Worm (Caenorhabditis elegans) whole organism, L1 larva: ENCODE data around the gene F37C12.10.

Experiments
- C04F5.9 ChIP-seq: sonication (generic microtip); optimal IDR thresholded peaks from 2 replicates; lab custom pipeline; 2016; ENCODE audit warnings: missing genetic modification characterization, missing compliant biosample characterization
- C34B4.2 ChIP-seq: sonication (generic microtip); optimal IDR thresholded peaks from 2 replicates; lab custom pipeline; 2017; ENCODE audit warnings: mild to moderate bottlenecking, missing genetic modification characterization, missing compliant biosample characterization
- F16B12.6 ChIP-seq: fragments of 150-350 bp; optimal IDR thresholded peaks from 2 replicates; lab custom pipeline; 2014; ENCODE audit warnings: missing biosample characterization, missing genetic modification characterization
- Y116A8C.19 ChIP-seq: sonication (generic microtip); optimal IDR thresholded peaks from 2 replicates; lab custom pipeline; 2016; ENCODE audit warnings: missing compliant biosample characterization, missing genetic modification characterization, borderline replicate concordance
- aha-1 ChIP-seq: fragments of 150-350 bp; optimal IDR thresholded peaks from 2 replicates; lab custom pipeline; 2014; ENCODE audit warnings: missing biosample characterization, missing genetic modification characterization
- alr-1 ChIP-seq: fragments of 200-800 bp; sonication (Bioruptor generic); optimal IDR thresholded peaks from 2 replicates; lab custom pipeline; 2018; ENCODE audit warnings: borderline replicate concordance, mild to moderate bottlenecking, missing genetic modification characterization, missing compliant biosample characterization
- aly-2 ChIP-seq: fragments of 150-350 bp; optimal IDR thresholded peaks from 2 replicates; lab custom pipeline; 2014; ENCODE audit warnings: missing biosample characterization, missing genetic modification characterization
- ama-1 ChIP-seq: fragments of 150-350 bp; optimal IDR thresholded peaks from 2 replicates; lab custom pipeline; 2014
- blmp-1 ChIP-seq: fragments of 150-350 bp; optimal IDR thresholded peaks from 2 replicates; lab custom pipeline; 2014; ENCODE audit warnings: missing biosample characterization, missing genetic modification characterization
- ceh-82 ChIP-seq, 3 experiments: fragments of 150-350 bp in 1 of 3; sonication (generic microtip) in 2 of 3; optimal IDR thresholded peaks; 2 replicates each; lab custom pipeline; 2014 to 2017; ENCODE audit warnings: missing biosample characterization in 3 of 3, missing genetic modification characterization in 3 of 3
- ces-1 ChIP-seq: fragments of 150-350 bp; optimal IDR thresholded peaks from 2 replicates; lab custom pipeline; 2014; ENCODE audit warnings: missing biosample characterization, missing genetic modification reagents, missing genetic modification characterization
- dsc-1 ChIP-seq: sonication (generic microtip); optimal IDR thresholded peaks from 2 replicates; lab custom pipeline; 2016; ENCODE audit warnings: mild to moderate bottlenecking, missing genetic modification characterization, missing compliant biosample characterization
- egl-13 ChIP-seq: sonication (generic microtip); optimal IDR thresholded peaks from 2 replicates; lab custom pipeline; 2016; ENCODE audit warnings: missing genotype, missing genetic modification reagents, missing genetic modification characterization, missing compliant biosample characterization
- egl-27 ChIP-seq, 2 experiments: fragments of 150-350 bp in 1 of 2; sonication (generic microtip); optimal IDR thresholded peaks; 3 replicates each; lab custom pipeline; 2017 to 2018; ENCODE audit warnings: missing biosample characterization in 2 of 2, missing genetic modification characterization in 2 of 2, missing genetic modification reagents in 2 of 2
- elt-2 ChIP-seq: sonication (generic microtip); optimal IDR thresholded peaks from 2 replicates; lab custom pipeline; 2016; ENCODE audit warnings: missing genetic modification characterization, mild to moderate bottlenecking, inconsistent platforms, missing compliant biosample characterization, missing genetic modification reagents
- ets-5 ChIP-seq: fragments of 200-800 bp; sonication (Bioruptor generic); IDR thresholded peaks from 2 replicates; pipeline ENCODE4 v1.3.6; 2022; ENCODE audit warnings: missing genetic modification characterization, missing compliant biosample characterization
- fkh-4 ChIP-seq: sonication (generic microtip); optimal IDR thresholded peaks from 2 replicates; lab custom pipeline; 2016; ENCODE audit warnings: missing compliant biosample characterization, missing genetic modification characterization, borderline replicate concordance
- grh-1 ChIP-seq: fragments of 200-800 bp; sonication (Bioruptor generic); IDR thresholded peaks from 2 replicates; pipeline ENCODE4 v1.3.6; 2022; ENCODE audit warnings: missing genetic modification reagents, missing genetic modification characterization, missing compliant biosample characterization
- hlh-17 ChIP-seq: fragments of 200-800 bp; sonication (Bioruptor generic); optimal IDR thresholded peaks from 2 replicates; lab custom pipeline; 2018; ENCODE audit warnings: missing genetic modification characterization, mild to moderate bottlenecking, missing compliant biosample characterization, moderate library complexity, borderline replicate concordance
- hlh-4 ChIP-seq: sonication (generic microtip); optimal IDR thresholded peaks from 2 replicates; lab custom pipeline; 2016; ENCODE audit warnings: mild to moderate bottlenecking, missing genetic modification characterization, missing compliant biosample characterization
- irx-1 ChIP-seq: sonication (generic microtip); optimal IDR thresholded peaks from 2 replicates; lab custom pipeline; 2016; ENCODE audit warnings: missing genetic modification characterization, missing compliant biosample characterization
- isw-1 ChIP-seq: fragments of 200-800 bp; sonication (Bioruptor generic); IDR thresholded peaks from 2 replicates; pipeline ENCODE4 v1.3.6; 2022; ENCODE audit warnings: missing genetic modification characterization, missing compliant biosample characterization
- jun-1 ChIP-seq: fragments of 150-350 bp; optimal IDR thresholded peaks from 2 replicates; lab custom pipeline; 2014; ENCODE audit warnings: missing biosample characterization, missing genetic modification reagents, missing genetic modification characterization
- lin-15B ChIP-seq: fragments of 150-350 bp; sonication (generic microtip); optimal IDR thresholded peaks from 3 replicates; lab custom pipeline; 2014; ENCODE audit warnings: missing biosample characterization, missing genetic modification characterization
- lin-35 ChIP-seq, 2 experiments: fragments of 150-350 bp; optimal IDR thresholded peaks; 2 replicates each; lab custom pipeline; 2014; ENCODE audit warnings: missing biosample characterization in 2 of 2, missing genetic modification characterization in 2 of 2, missing genetic modification reagents in 2 of 2
- lsy-2 ChIP-seq, 2 experiments: fragments of 150-350 bp; optimal IDR thresholded peaks; 2 replicates each; lab custom pipeline; 2014; ENCODE audit warnings: missing biosample characterization in 2 of 2, missing genetic modification characterization in 2 of 2
- mdl-1 ChIP-seq, 2 experiments: fragments of 150-350 bp; optimal IDR thresholded peaks; 2 replicates each; lab custom pipeline; 2014 to 2017; ENCODE audit warnings: missing biosample characterization in 2 of 2, missing genetic modification characterization in 2 of 2, inconsistent platforms in 1 of 2
- mef-2 ChIP-seq: fragments of 150-350 bp; optimal IDR thresholded peaks from 2 replicates; lab custom pipeline; 2014; ENCODE audit warnings: missing biosample characterization, missing genetic modification characterization
- mep-1 ChIP-seq: fragments of 150-350 bp; optimal IDR thresholded peaks from 2 replicates; lab custom pipeline; 2014; ENCODE audit warnings: missing biosample characterization, missing genetic modification characterization
- nhr-12 ChIP-seq: sonication (generic microtip); optimal IDR thresholded peaks from 2 replicates; lab custom pipeline; 2017; ENCODE audit warnings: missing biosample characterization, missing genetic modification characterization
- nhr-19 ChIP-seq: fragments of 200-800 bp; sonication (Bioruptor generic); conservative IDR thresholded peaks from 2 replicates; pipeline ENCODE4 v1.3.6; 2022; ENCODE audit warnings: missing genetic modification characterization, missing compliant biosample characterization
- nhr-20 ChIP-seq: sonication (generic microtip); optimal IDR thresholded peaks from 2 replicates; lab custom pipeline; 2016; ENCODE audit warnings: mild to moderate bottlenecking, missing genetic modification characterization, missing compliant biosample characterization
- nhr-28 ChIP-seq: fragments of 150-350 bp; optimal IDR thresholded peaks from 2 replicates; lab custom pipeline; 2014; ENCODE audit warnings: missing biosample characterization, missing genetic modification characterization
- nhr-47 ChIP-seq: sonication (generic microtip); optimal IDR thresholded peaks from 2 replicates; lab custom pipeline; 2016; ENCODE audit warnings: mild to moderate bottlenecking, missing genetic modification characterization, moderate library complexity, missing compliant biosample characterization
- nhr-71 ChIP-seq: sonication (generic microtip); optimal IDR thresholded peaks from 2 replicates; lab custom pipeline; 2016; ENCODE audit warnings: mild to moderate bottlenecking, missing genetic modification characterization, moderate library complexity, missing compliant biosample characterization
- nhr-76 ChIP-seq: sonication (generic microtip); optimal IDR thresholded peaks from 2 replicates; lab custom pipeline; 2017; ENCODE audit warnings: missing biosample characterization, missing genetic modification characterization
- nhr-84 ChIP-seq: sonication (generic microtip); optimal IDR thresholded peaks from 2 replicates; lab custom pipeline; 2017; ENCODE audit warnings: missing biosample characterization, missing genetic modification characterization
- nhr-85 ChIP-seq: sonication (generic microtip); peaks from one replicate; lab custom pipeline; 2016; ENCODE audit warnings: missing genetic modification characterization, inconsistent platforms, missing compliant biosample characterization
- nhr-90 ChIP-seq: sonication (generic microtip); optimal IDR thresholded peaks from 2 replicates; lab custom pipeline; 2016; ENCODE audit warnings: mild to moderate bottlenecking, missing genetic modification characterization, missing compliant biosample characterization; ENCODE audit not compliant: poor library complexity
- rnt-1 ChIP-seq: sonication (generic microtip); optimal IDR thresholded peaks from 2 replicates; lab custom pipeline; 2016; ENCODE audit warnings: mild to moderate bottlenecking, missing genetic modification characterization, moderate library complexity, missing compliant biosample characterization
- snpc-4 ChIP-seq: fragments of 150-350 bp; optimal IDR thresholded peaks from 2 replicates; lab custom pipeline; 2014; ENCODE audit warnings: missing biosample characterization, missing genetic modification characterization
- snu-23 ChIP-seq: sonication (generic microtip); optimal IDR thresholded peaks from 2 replicates; lab custom pipeline; 2016; ENCODE audit warnings: missing genetic modification characterization, missing compliant biosample characterization
- sptf-1 ChIP-seq: fragments of 150-350 bp; optimal IDR thresholded peaks from 2 replicates; lab custom pipeline; 2014; ENCODE audit warnings: missing biosample characterization, missing genetic modification characterization
- sup-37 ChIP-seq: fragments of 200-800 bp; sonication (Bioruptor generic); optimal IDR thresholded peaks from 2 replicates; lab custom pipeline; 2018; ENCODE audit warnings: mild to moderate bottlenecking, missing genetic modification characterization, missing compliant biosample characterization
- swsn-7 ChIP-seq: sonication (generic microtip); optimal IDR thresholded peaks from 2 replicates; lab custom pipeline; 2016; ENCODE audit warnings: missing genetic modification characterization, missing compliant biosample characterization
- tbx-2 ChIP-seq: sonication (generic microtip); optimal IDR thresholded peaks from 2 replicates; lab custom pipeline; 2016; ENCODE audit warnings: missing genetic modification characterization, missing compliant biosample characterization
- tlp-1 ChIP-seq: fragments of 150-350 bp; optimal IDR thresholded peaks from 2 replicates; lab custom pipeline; 2014; ENCODE audit warnings: missing biosample characterization, missing genetic modification characterization
- unc-130 ChIP-seq: fragments of 150-350 bp; optimal IDR thresholded peaks from 2 replicates; lab custom pipeline; 2017; ENCODE audit warnings: missing biosample characterization, missing genetic modification characterization, inconsistent platforms
- unc-30 ChIP-seq: sonication (generic microtip); optimal IDR thresholded peaks from 2 replicates; lab custom pipeline; 2017; ENCODE audit warnings: missing biosample characterization, missing genetic modification characterization
- unc-62 ChIP-seq: fragments of 150-350 bp; optimal IDR thresholded peaks from 2 replicates; lab custom pipeline; 2014; ENCODE audit warnings: missing biosample characterization, missing genetic modification reagents, missing genetic modification characterization
- vab-15 ChIP-seq: sonication (generic microtip); optimal IDR thresholded peaks from 2 replicates; lab custom pipeline; 2017; ENCODE audit warnings: missing genotype, mild to moderate bottlenecking, missing genetic modification characterization, missing compliant biosample characterization
- zag-1 ChIP-seq: fragments of 150-350 bp; optimal IDR thresholded peaks from 2 replicates; lab custom pipeline; 2014; ENCODE audit warnings: missing biosample characterization, missing genetic modification characterization
- ztf-11 ChIP-seq, 2 experiments: sonication (generic microtip); optimal IDR thresholded peaks; 2 replicates each; lab custom pipeline; 2016 to 2017; ENCODE audit warnings: missing genetic modification characterization in 2 of 2, missing biosample characterization in 1 of 2, missing compliant biosample characterization in 1 of 2
- ztf-4 ChIP-seq: fragments of 150-350 bp; optimal IDR thresholded peaks from 2 replicates; lab custom pipeline; 2014; ENCODE audit warnings: missing biosample characterization, missing genetic modification characterization

The F37C12.10 gene

DNA sequence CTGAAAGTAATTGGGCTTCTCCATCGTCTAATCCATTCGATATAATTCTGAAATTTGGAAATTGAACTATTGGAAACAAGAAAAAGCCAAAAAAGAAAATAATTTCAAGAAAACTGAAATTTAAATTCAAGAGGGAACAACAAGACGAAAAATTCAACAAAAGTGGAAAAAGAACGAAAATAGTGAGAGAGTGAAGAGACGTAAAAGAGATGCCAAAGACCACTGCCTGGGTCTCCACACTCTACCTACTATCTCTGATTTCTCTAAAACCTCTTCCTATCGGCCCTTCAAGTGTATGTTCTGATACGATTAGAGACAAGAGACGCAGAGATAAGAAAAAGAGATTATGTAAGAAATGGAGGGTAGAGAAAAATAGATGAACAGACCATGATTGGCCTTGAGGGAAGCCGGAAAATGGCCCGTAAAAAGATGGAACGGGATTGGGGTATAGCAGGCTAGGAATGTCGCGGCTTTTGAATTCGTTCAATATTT, 34.4 kb downstream of the F37C12.10 start, which contains the start of gene ogt-1 (continued):
- TF ChIP-seq nhr-47 (tag; lab: Kevin White, UChicago) (peak; percentile 83), ces-1 (GFP tag; lab: Kevin White, UChicago) (no peak), hlh-17 (GFP tag; lab: Kevin White, UChicago) (no peak), alr-1 (no peak), blmp-1 (tag; lab: Kevin White, UChicago) (peak; percentile 69), fkh-4 (no peak), unc-30 (no peak), elt-2 (tag; lab: Kevin White, UChicago) (peak; percentile 62), Y116A8C.19 (tag; lab: Kevin White, UChicago) (no peak), nhr-76 (no peak), ceh-82 (tag; optimal IDR thresholded peaks at IDR 0.05; lab: Kevin White, UChicago) (peak; percentile 57 to 89 (median 87)), nhr-12 (tag; lab: Kevin White, UChicago) (no peak), dsc-1 (peak; percentile 33), swsn-7 (tag; lab: Kevin White, UChicago) (peak; percentile 89), aha-1 (tag; lab: Kevin White, UChicago) (no peak), nhr-28 (tag; lab: Kevin White, UChicago) (no peak), ztf-4 (tag; lab: Kevin White, UChicago) (peak; percentile 87), nhr-85 (tag; lab: Kevin White, UChicago) (peak; percentile 96), isw-1 (GFP tag; lab: Robert Waterston, UW) (peak; percentile 70), nhr-20 (tag; lab: Kevin White, UChicago) (peak; percentile 90), jun-1 (tag; lab: Kevin White, UChicago) (peak; percentile 68), lin-15B (tag; lab: Kevin White, UChicago) (no peak), C04F5.9 (tag; lab: Kevin White, UChicago) (no peak), zag-1 (peak; percentile 39), snu-23 (peak; percentile 94), nhr-71 (tag; lab: Kevin White, UChicago) (peak; percentile 96), tbx-2 (peak; percentile 84), lsy-2 (tag; optimal IDR thresholded peaks at IDR 0.05; lab: Kevin White, UChicago) (peak; percentile 88 to 90), rnt-1 (tag; lab: Kevin White, UChicago) (peak; percentile 80), nhr-19 (GFP tag; lab: Robert Waterston, UW) (peak; percentile 86), snpc-4 (tag; lab: Kevin White, UChicago) (peak; percentile 76), unc-62 (no peak), ztf-11 (tag; optimal IDR thresholded peaks at IDR 0.05; lab: Kevin White, UChicago) (no peak), hlh-4 (no peak), grh-1 (GFP tag; lab: Robert Waterston, UW) (peak; percentile 69), C34B4.2 (tag; lab: Kevin White, UChicago) (no peak), ama-1 (peak; percentile 84), irx-1 (tag; lab: Kevin White, UChicago) (peak; percentile 62), sup-37 (GFP tag; lab: Kevin White, UChicago) (no peak), sptf-1 (tag; lab: Kevin White, UChicago) (no peak), lin-35 (GFP tag; optimal IDR thresholded peaks at IDR 0.05; lab: Kevin White, UChicago) (peak; percentile 71 to 80), nhr-90 (tag; lab: Kevin White, UChicago) (peak; percentile 76), mdl-1 (tag; optimal IDR thresholded peaks at IDR 0.05; lab: Kevin White, UChicago) (peak in 1 of 2 experiments; percentile 79), mep-1 (peak; percentile 93), egl-13 (tag; lab: Kevin White, UChicago) (peak; percentile 32), egl-27 (tag; optimal IDR thresholded peaks at IDR 0.05; lab: Kevin White, UChicago) (peak; percentile 93 to 98), ets-5 (GFP tag; lab: Robert Waterston, UW) (no peak), vab-15 (no peak), unc-130 (tag; lab: Kevin White, UChicago) (no peak), nhr-84 (tag; lab: Kevin White, UChicago) (no peak), mef-2 (tag; lab: Kevin White, UChicago) (peak; percentile 65), aly-2 (peak; percentile 66), tlp-1 (tag; lab: Kevin White, UChicago) (no peak), F16B12.6 (tag; lab: Kevin White, UChicago) (peak; percentile 40)
